Fruit fly (Drosophila melanogaster): ENCODE data around the gene CG12984.

The CG12984 gene

DNA sequence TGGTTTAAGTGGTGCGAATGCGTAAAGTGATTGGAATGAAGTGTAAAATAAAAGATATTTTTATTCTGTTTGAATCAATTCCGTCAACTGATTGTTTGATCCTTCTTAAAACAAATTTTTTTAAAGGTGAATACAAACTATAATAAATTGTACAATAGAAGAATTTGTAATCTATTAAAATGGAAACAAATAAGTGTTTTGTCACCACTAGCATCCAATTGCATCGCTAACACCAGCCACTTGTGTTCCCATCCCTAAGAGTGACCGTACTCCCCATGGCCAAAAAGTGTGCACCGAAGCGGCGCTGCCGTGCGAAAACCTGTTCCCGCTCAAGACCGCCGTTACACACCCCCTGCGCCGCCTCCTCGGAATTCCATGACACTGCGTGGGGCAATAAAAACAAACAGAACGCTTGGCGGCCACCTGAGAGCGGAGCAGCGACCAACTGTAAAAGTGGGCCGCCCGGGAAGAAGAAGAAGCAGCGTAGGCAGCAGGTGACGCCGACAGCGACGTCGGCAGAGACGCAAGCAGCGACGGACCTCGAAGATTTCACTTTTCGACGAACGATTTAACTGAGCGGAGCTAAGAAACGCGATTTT, 36.3 kb downstream of the CG12984 start, which contains the start of gene Pdss2 (continued):
- TF ChIP-seq YL-1 (GFP tag; optimal IDR thresholded peaks at IDR 0.05) (peak; percentile 61), dimm (GFP tag; IDR thresholded peaks at IDR 0.05) (no peak), CG13894 (tag; optimal IDR thresholded peaks at IDR 0.05) (peak; percentile 75), CG11695 (GFP tag; IDR thresholded peaks at IDR 0.05) (peak; percentile 38; the same call in 1 of the 3 replicates), crp (GFP tag; optimal IDR thresholded peaks at IDR 0.05) (no peak), Opbp (GFP tag; IDR thresholded peaks at IDR 0.05; ENCODE audit: partially characterized antibody) (peak; percentile 75), CG11398 (GFP tag; optimal IDR thresholded peaks at IDR 0.05) (peak; percentile 32), Myb (GFP tag; optimal IDR thresholded peaks at IDR 0.05) (peak; percentile 24), twi (tag; optimal IDR thresholded peaks at IDR 0.05) (peak; percentile 52), chif (GFP tag; optimal IDR thresholded peaks at IDR 0.05) (peak in 1 of 2 experiments; percentile 65), Atf-2 (GFP tag; optimal IDR thresholded peaks at IDR 0.05) (peak; percentile 27), kay (GFP tag; optimal IDR thresholded peaks at IDR 0.05) (peak; percentile 49), Hr78 (GFP tag; optimal IDR thresholded peaks at IDR 0.05) (peak in 1 of 2 experiments; percentile 22), CG34376 (GFP tag; optimal IDR thresholded peaks at IDR 0.05) (peak; percentile 24), CG42726 (GFP tag; IDR thresholded peaks at IDR 0.05; ENCODE audit: partially characterized antibody) (peak; percentile 70; the same call in 1 of the 2 replicates), abd-A (tag; optimal IDR thresholded peaks at IDR 0.05) (peak; percentile 89), Asciz (GFP tag; optimal IDR thresholded peaks at IDR 0.05) (peak; percentile 42), CG12104 (GFP tag; optimal IDR thresholded peaks at IDR 0.05) (peak; percentile 71), CG15269 (tag; optimal IDR thresholded peaks at IDR 0.05) (peak; percentile 68), Poxn (GFP tag; IDR thresholded peaks at IDR 0.05) (peak; percentile 64; the same call in 1 of the 2 replicates), B-H1 (GFP tag; IDR thresholded peaks at IDR 0.05) (peak; percentile 45; the same call in 2 of the 3 replicates), CG5953 (GFP tag; IDR thresholded peaks at IDR 0.05) (no peak; the same call in 1 of the 2 replicates), dpn (GFP tag; optimal IDR thresholded peaks at IDR 0.05) (peak; percentile 65 to 71), tap (tag; optimal IDR thresholded peaks at IDR 0.05) (peak; percentile 32), cato (GFP tag; optimal IDR thresholded peaks at IDR 0.05; ENCODE audit: borderline replicate concordance) (peak; percentile 25), Atf6 (GFP tag; IDR thresholded peaks at IDR 0.05) (peak; percentile 57; the same call in 1 of the 2 replicates), tll (GFP tag; optimal IDR thresholded peaks at IDR 0.05) (no peak), hth (optimal IDR thresholded peaks at IDR 0.05) (no peak), bsh (GFP tag; optimal IDR thresholded peaks at IDR 0.05) (peak; percentile 31 to 51), CG9817 (tag; optimal IDR thresholded peaks at IDR 0.05) (peak; percentile 86), CG15073 (GFP tag; optimal IDR thresholded peaks at IDR 0.05) (no peak), D19A (tag; optimal IDR thresholded peaks at IDR 0.05) (peak; percentile 32), CG1832 (GFP tag; optimal IDR thresholded peaks at IDR 0.05) (no peak), CG9609 (GFP tag; optimal IDR thresholded peaks at IDR 0.05) (peak; percentile 82), vvl (GFP tag; IDR thresholded peaks at IDR 0.05) (peak; percentile 78), row (GFP tag; IDR thresholded peaks at IDR 0.05) (peak; percentile 92), CG17802 (tag; optimal IDR thresholded peaks at IDR 0.05) (peak; percentile 42), knrl (GFP tag; IDR thresholded peaks at IDR 0.05; ENCODE audit: partially characterized antibody) (peak; percentile 73), CG10274 (GFP tag; optimal IDR thresholded peaks at IDR 0.05) (peak; percentile 14), Sry-β (GFP tag; optimal IDR thresholded peaks at IDR 0.05) (no peak), ems (GFP tag; optimal IDR thresholded peaks at IDR 0.05) (peak; percentile 73), sr (GFP tag; IDR thresholded peaks at IDR 0.05) (peak; percentile 95), CG15011 (GFP tag; optimal IDR thresholded peaks at IDR 0.05) (no peak), bcd (GFP tag; optimal IDR thresholded peaks at IDR 0.05) (peak; percentile 62), prd (optimal IDR thresholded peaks at IDR 0.05) (no peak), prd (GFP tag; IDR thresholded peaks at IDR 0.05) (peak; percentile 87), CG4424 (GFP tag; optimal IDR thresholded peaks at IDR 0.05) (peak; percentile 74), ci (GFP tag; IDR thresholded peaks at IDR 0.05) (peak; percentile 85), CG10654 (GFP tag; optimal IDR thresholded peaks at IDR 0.05) (peak; percentile 76)
